Worm (Caenorhabditis elegans): ENCODE measurements around the gene CC8.3.

ce11 chrIV:3610987-3611386 lies 31.1 kb downstream of the CC8.3 start:
- TF ChIP-seq aly-2 (tag; optimal IDR thresholded peaks at IDR 0.05) (no peak), ztf-11 (tag; optimal IDR thresholded peaks at IDR 0.05) (no peak), nhr-23 (tag; optimal IDR thresholded peaks at IDR 0.05) (no peak), elt-1 (tag; optimal IDR thresholded peaks at IDR 0.05) (no peak), daf-12 (tag; optimal IDR thresholded peaks at IDR 0.05) (no peak), nfya-1 (tag; optimal IDR thresholded peaks at IDR 0.05; ENCODE audit: insufficient read depth) (no peak), snpc-4 (tag; optimal IDR thresholded peaks at IDR 0.05) (no peak), zag-1 (tag; optimal IDR thresholded peaks at IDR 0.05) (no peak), tbx-2 (tag; optimal IDR thresholded peaks at IDR 0.05) (no peak), ztf-4 (tag; optimal IDR thresholded peaks at IDR 0.05) (no peak), nhr-76 (tag; optimal IDR thresholded peaks at IDR 0.05) (no peak), ceh-28 (tag; optimal IDR thresholded peaks at IDR 0.05) (no peak), pqm-1 (tag; optimal IDR thresholded peaks at IDR 0.05) (no peak)
